Fruit fly (Drosophila melanogaster): ENCODE data around the gene CG5274.
A peak's percentile ranks its signal among the peaks of the same experiment; 100 is the strongest.

CG5274 gene

DNA sequence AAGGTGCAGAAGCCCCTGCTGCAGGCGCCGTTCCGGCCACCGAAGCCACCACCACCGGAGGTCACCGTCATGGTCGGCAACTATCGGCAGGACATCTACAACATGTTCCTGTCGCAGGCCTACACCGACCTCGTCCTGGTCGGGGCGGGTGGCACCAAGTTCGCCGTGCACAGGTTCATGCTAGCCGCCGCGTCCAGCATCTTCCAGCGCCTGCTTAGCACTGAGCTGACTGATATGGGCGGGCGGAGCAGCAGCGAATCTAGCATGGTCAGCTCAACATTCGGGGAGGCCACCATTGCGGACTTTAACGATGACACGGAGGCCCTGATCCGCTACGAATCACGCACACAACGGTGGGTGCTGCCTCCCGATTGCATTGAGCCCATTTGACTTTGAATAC is 48.0 kb downstream of the CG5274 start (continued):
- TF ChIP-seq sna (GFP tag; IDR thresholded peaks at IDR 0.05; ENCODE audit: partially characterized antibody) (no peak), gsb (GFP tag; IDR thresholded peaks at IDR 0.05) (no peak), amos (GFP tag; IDR thresholded peaks at IDR 0.05; ENCODE audit: partially characterized antibody) (no peak), Med (GFP tag) (peak; percentile 52), Trl (optimal IDR thresholded peaks at IDR 0.05) (no peak), Trl (GFP tag; optimal IDR thresholded peaks at IDR 0.05) (no peak), CG3163 (GFP tag; optimal IDR thresholded peaks at IDR 0.05) (no peak), da (GFP tag; optimal IDR thresholded peaks at IDR 0.05) (no peak), ATbp (GFP tag; optimal IDR thresholded peaks at IDR 0.05) (no peak), h (optimal IDR thresholded peaks at IDR 0.05) (no peak), CG33557 (GFP tag; optimal IDR thresholded peaks at IDR 0.05) (no peak), CG17385 (GFP tag; optimal IDR thresholded peaks at IDR 0.05) (no peak), run (tag; optimal IDR thresholded peaks at IDR 0.05) (no peak), CG17361 (GFP tag; IDR thresholded peaks at IDR 0.05) (no peak), CG7987 (GFP tag; optimal IDR thresholded peaks at IDR 0.05) (no peak), Hmx (GFP tag; optimal IDR thresholded peaks at IDR 0.05) (no peak), CG11504 (tag; optimal IDR thresholded peaks at IDR 0.05) (no peak), CG9215 (GFP tag; IDR thresholded peaks at IDR 0.05) (no peak), crp (GFP tag; optimal IDR thresholded peaks at IDR 0.05) (no peak), nom (GFP tag; optimal IDR thresholded peaks at IDR 0.05) (no peak), CG11723 (GFP tag; optimal IDR thresholded peaks at IDR 0.05) (no peak), Xbp1 (GFP tag; optimal IDR thresholded peaks at IDR 0.05) (no peak), z (GFP tag; IDR thresholded peaks at IDR 0.05) (0 out of 3 replicates have a peak, but pooled peaks have one; percentile 26), Mes4 (GFP tag; optimal IDR thresholded peaks at IDR 0.05) (no peak), Doc2 (GFP tag; IDR thresholded peaks at IDR 0.05) (no peak)

DNA sequence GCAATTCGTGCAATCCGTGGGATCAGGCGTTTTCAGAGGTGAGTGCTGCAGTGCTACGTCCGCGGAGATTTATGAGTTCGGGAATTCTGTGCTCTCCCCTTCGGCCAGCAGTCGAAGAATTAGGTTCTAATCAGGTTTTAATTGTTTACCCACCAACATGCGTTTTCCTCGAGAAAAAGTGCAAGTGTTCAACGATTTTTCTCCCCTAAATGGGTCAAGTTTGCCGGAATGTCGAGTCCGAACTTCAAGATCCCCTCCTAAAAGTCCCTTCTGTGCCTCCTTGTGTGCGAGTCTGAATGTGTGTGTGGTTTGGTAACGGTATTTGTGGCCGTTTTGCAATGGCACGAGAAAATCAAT is 50.9 kb downstream of the CG5274 start:
- TF ChIP-seq run (tag; optimal IDR thresholded peaks at IDR 0.05) (no peak), CG4730 (GFP tag; IDR thresholded peaks at IDR 0.05) (no peak), ATbp (GFP tag; optimal IDR thresholded peaks at IDR 0.05) (no peak), vvl (GFP tag; IDR thresholded peaks at IDR 0.05) (no peak), cg (GFP tag; optimal IDR thresholded peaks at IDR 0.05) (peak; percentile 5), lilli (GFP tag; optimal IDR thresholded peaks at IDR 0.05) (no peak), Sry-β (GFP tag; optimal IDR thresholded peaks at IDR 0.05) (no peak), Deaf1 (tag; optimal IDR thresholded peaks at IDR 0.05) (no peak), Hr39 (optimal IDR thresholded peaks at IDR 0.05) (no peak), CG30431 (GFP tag; optimal IDR thresholded peaks at IDR 0.05) (no peak), gce (GFP tag; IDR thresholded peaks at IDR 0.05) (no peak), CG6683 (GFP tag; optimal IDR thresholded peaks at IDR 0.05) (no peak), sisA (GFP tag; IDR thresholded peaks at IDR 0.05) (no peak), CG9876 (GFP tag; optimal IDR thresholded peaks at IDR 0.05) (no peak), nerfin-1 (tag; optimal IDR thresholded peaks at IDR 0.05) (peak; percentile 45), C15 (GFP tag; IDR thresholded peaks at IDR 0.05) (no peak), onecut (GFP tag; IDR thresholded peaks at IDR 0.05) (peak; percentile 73)

Measured in whole organism, embryonic.